Worm (Caenorhabditis elegans) whole organism, L4 larva: ENCODE measurements around the gene C15C7.4.

ENCODE experiments used
- D1046.2 ChIP-seq: fragments of 200-800 bp; sonication (Bioruptor generic); IDR thresholded peaks from 2 replicates; pipeline ENCODE4 v1.3.6; 2022; ENCODE audit warnings: missing genetic modification characterization, missing compliant biosample characterization
- F26F4.8 ChIP-seq: fragments of 200-800 bp; sonication (Bioruptor generic); conservative IDR thresholded peaks from 2 replicates; pipeline ENCODE4 v1.3.6; 2022; ENCODE audit warnings: missing genetic modification characterization, missing compliant biosample characterization
- F49E8.2 ChIP-seq: sonication (generic microtip); optimal IDR thresholded peaks from 2 replicates; lab custom pipeline; 2016; ENCODE audit warnings: missing compliant biosample characterization, mild to moderate bottlenecking, missing genetic modification characterization, borderline replicate concordance
- Y48G9A.11 ChIP-seq: fragments of 200-800 bp; sonication (Bioruptor generic); IDR thresholded peaks from 2 replicates; pipeline ENCODE4 v1.3.6; 2022; ENCODE audit warnings: missing genetic modification reagents, missing genetic modification characterization, missing compliant biosample characterization
- ZK546.5 ChIP-seq, 2 experiments: sonication (generic microtip); optimal IDR thresholded peaks; 2 replicates each; lab custom pipeline; 2017; ENCODE audit warnings: missing biosample characterization in 2 of 2, missing genetic modification characterization in 2 of 2
- aha-1 ChIP-seq: fragments of 150-350 bp; peaks from one replicate; lab custom pipeline; 2014; ENCODE audit warnings: missing biosample characterization, missing genetic modification characterization
- attf-4 ChIP-seq: sonication (generic microtip); optimal IDR thresholded peaks from 3 replicates; lab custom pipeline; 2017; ENCODE audit warnings: missing biosample characterization, missing genetic modification characterization
- ceh-20 ChIP-seq: fragments of 200-800 bp; sonication (Bioruptor generic); IDR thresholded peaks from 2 replicates; pipeline ENCODE4 v1.3.6; 2022; ENCODE audit warnings: missing genetic modification reagents, missing genetic modification characterization, missing compliant biosample characterization
- ces-1 ChIP-seq: fragments of 150-350 bp; sonication (generic microtip); optimal IDR thresholded peaks from 4 replicates; lab custom pipeline; 2014; ENCODE audit warnings: missing biosample characterization, missing genetic modification reagents, missing genetic modification characterization
- daf-12 ChIP-seq: fragments of 150-350 bp; optimal IDR thresholded peaks from 2 replicates; lab custom pipeline; 2014; ENCODE audit warnings: missing biosample characterization, missing genetic modification reagents, missing genetic modification characterization
- daf-16 ChIP-seq, 3 experiments: sonication (generic microtip); optimal IDR thresholded peaks; 2 replicates each; lab custom pipeline; 2016 to 2017; ENCODE audit warnings: missing genetic modification characterization in 3 of 3, missing genetic modification reagents in 3 of 3, mild to moderate bottlenecking in 2 of 3, missing compliant biosample characterization in 2 of 3, missing biosample characterization in 1 of 3, moderate library complexity in 1 of 3
- dmd-6 ChIP-seq: fragments of 200-800 bp; sonication (Bioruptor generic); IDR thresholded peaks from 2 replicates; pipeline ENCODE4 v1.3.6; 2022; ENCODE audit warnings: missing genetic modification reagents, missing genetic modification characterization, missing compliant biosample characterization
- dmd-8 ChIP-seq: fragments of 200-800 bp; sonication (Bioruptor generic); IDR thresholded peaks from 2 replicates; pipeline ENCODE4 v1.3.6; 2022; ENCODE audit warnings: missing genetic modification characterization, missing compliant biosample characterization
- dve-1 ChIP-seq: sonication (generic microtip); optimal IDR thresholded peaks from 2 replicates; lab custom pipeline; 2017; ENCODE audit warnings: antibody characterized with exemption, mild to moderate bottlenecking, missing genetic modification characterization, missing compliant biosample characterization; ENCODE audit not compliant: insufficient read depth
- gei-8 ChIP-seq: fragments of 200-800 bp; sonication (Bioruptor generic); optimal IDR thresholded peaks from 2 replicates; lab custom pipeline; 2018; ENCODE audit warnings: mild to moderate bottlenecking, missing genetic modification characterization, missing compliant biosample characterization
- hif-1 ChIP-seq, 2 experiments: sonication (generic microtip); optimal IDR thresholded peaks; 2 replicates each; lab custom pipeline; 2016 to 2017; ENCODE audit warnings: missing compliant biosample characterization in 2 of 2, missing genetic modification characterization in 2 of 2, missing genetic modification reagents in 2 of 2, missing genotype in 2 of 2, mild to moderate bottlenecking in 1 of 2
- hlh-11 ChIP-seq: fragments of 200-800 bp; sonication (Bioruptor generic); optimal IDR thresholded peaks from 2 replicates; lab custom pipeline; 2018; ENCODE audit warnings: mild to moderate bottlenecking, missing genetic modification characterization, missing compliant biosample characterization
- lim-7 ChIP-seq: fragments of 200-800 bp; sonication (Bioruptor generic); IDR thresholded peaks from 2 replicates; pipeline ENCODE4 v1.3.6; 2022; ENCODE audit warnings: missing genetic modification characterization, missing compliant biosample characterization
- lin-1 ChIP-seq: fragments of 200-800 bp; sonication (Bioruptor generic); IDR thresholded peaks from 2 replicates; pipeline ENCODE4 v1.3.6; 2022; ENCODE audit warnings: missing genetic modification reagents, missing genetic modification characterization, missing compliant biosample characterization
- lin-38 ChIP-seq: fragments of 200-800 bp; sonication (Bioruptor generic); IDR thresholded peaks from 2 replicates; pipeline ENCODE4 v1.3.6; 2022; ENCODE audit warnings: missing genetic modification reagents, missing genetic modification characterization, missing compliant biosample characterization
- lin-39 ChIP-seq: fragments of 150-350 bp; optimal IDR thresholded peaks from 2 replicates; lab custom pipeline; 2014; ENCODE audit warnings: missing biosample characterization, missing genetic modification reagents, missing genetic modification characterization
- mdl-1 ChIP-seq, 2 experiments: fragments of 150-350 bp in 1 of 2; sonication (generic microtip) in 1 of 2; optimal IDR thresholded peaks; 2 replicates each; lab custom pipeline; 2014 to 2017; ENCODE audit warnings: missing biosample characterization in 2 of 2, missing genetic modification characterization in 2 of 2
- mdt-29 ChIP-seq: fragments of 200-800 bp; sonication (Bioruptor generic); IDR thresholded peaks from 2 replicates; pipeline ENCODE4 v1.3.6; 2022; ENCODE audit warnings: missing genetic modification reagents, missing genetic modification characterization, missing compliant biosample characterization
- mxl-3 ChIP-seq: fragments of 200-800 bp; sonication (Bioruptor generic); optimal IDR thresholded peaks from 2 replicates; lab custom pipeline; 2018; ENCODE audit warnings: mild to moderate bottlenecking, missing genetic modification characterization, missing compliant biosample characterization
- nhr-102 ChIP-seq: sonication (generic microtip); optimal IDR thresholded peaks from 2 replicates; lab custom pipeline; 2016; ENCODE audit warnings: mild to moderate bottlenecking, missing genetic modification characterization, moderate library complexity, missing compliant biosample characterization
- nhr-11 ChIP-seq: fragments of 150-350 bp; optimal IDR thresholded peaks from 2 replicates; lab custom pipeline; 2014; ENCODE audit warnings: missing biosample characterization, missing genetic modification characterization
- nhr-237 ChIP-seq: sonication (generic microtip); optimal IDR thresholded peaks from 2 replicates; lab custom pipeline; 2017; ENCODE audit warnings: missing biosample characterization, missing genetic modification characterization
- nhr-41 ChIP-seq: fragments of 200-800 bp; sonication (Bioruptor generic); IDR thresholded peaks from 2 replicates; pipeline ENCODE4 v1.3.6; 2022; ENCODE audit warnings: missing genetic modification reagents, missing genetic modification characterization, missing compliant biosample characterization
- php-3 ChIP-seq: fragments of 200-800 bp; sonication (Bioruptor generic); IDR thresholded peaks from 2 replicates; pipeline ENCODE4 v1.3.6; 2022; ENCODE audit warnings: missing genetic modification reagents, missing genetic modification characterization, missing compliant biosample characterization
- sdz-12 ChIP-seq: fragments of 200-800 bp; sonication (Bioruptor generic); optimal IDR thresholded peaks from 2 replicates; lab custom pipeline; 2018; ENCODE audit warnings: mild to moderate bottlenecking, missing genetic modification characterization, missing compliant biosample characterization
- skn-1 ChIP-seq: fragments of 150-350 bp; optimal IDR thresholded peaks from 2 replicates; lab custom pipeline; 2014; ENCODE audit warnings: missing biosample characterization, missing genetic modification characterization
- tra-1 ChIP-seq: fragments of 200-800 bp; sonication (Bioruptor generic); IDR thresholded peaks from 2 replicates; pipeline ENCODE4 v1.3.6; 2022; ENCODE audit warnings: missing genetic modification reagents, missing genetic modification characterization, missing compliant biosample characterization
- unc-130 ChIP-seq: sonication (generic microtip); optimal IDR thresholded peaks from 2 replicates; lab custom pipeline; 2016; ENCODE audit warnings: missing genetic modification reagents, missing genetic modification characterization, missing compliant biosample characterization
- vab-7 ChIP-seq: fragments of 200-800 bp; sonication (Bioruptor generic); IDR thresholded peaks from 2 replicates; pipeline ENCODE4 v1.3.6; 2022; ENCODE audit warnings: missing genetic modification reagents, missing genetic modification characterization, missing compliant biosample characterization
- zfp-2 ChIP-seq: sonication (generic microtip); optimal IDR thresholded peaks from 2 replicates; lab custom pipeline; 2016; ENCODE audit warnings: mild to moderate bottlenecking, missing genetic modification characterization, missing compliant biosample characterization
- ztf-11 ChIP-seq: fragments of 150-350 bp; optimal IDR thresholded peaks from 2 replicates; lab custom pipeline; 2014; ENCODE audit warnings: missing biosample characterization, missing genetic modification characterization
- ztf-7 ChIP-seq: fragments of 150-350 bp; optimal IDR thresholded peaks from 2 replicates; lab custom pipeline; 2014; ENCODE audit warnings: missing biosample characterization, missing genetic modification characterization

The C15C7.4 gene

ce11 chrX:3127626-3128142 is 17.7 kb upstream of the C15C7.4 start (continued):
- TF ChIP-seq mdt-29 (GFP tag; lab: Robert Waterston, UW), result 0 out of 2 replicates have a peak, but pooled peaks have one; percentile 32
- TF ChIP-seq daf-16 (GFP tag; optimal IDR thresholded peaks at IDR 0.05; lab: Kevin White, UChicago), result peak; percentile 41 to 66
- peak; percentile 64 for TF ChIP-seq daf-16 (tag; optimal IDR thresholded peaks at IDR 0.05; lab: Kevin White, UChicago)
- peak; percentile 17; the same call in 1 of the 2 replicates for TF ChIP-seq php-3 (GFP tag; lab: Robert Waterston, UW)
- no peak for TF ChIP-seq unc-130 (GFP tag; lab: Kevin White, UChicago)
- peak; percentile 73 to 95 for TF ChIP-seq hif-1 (tag; optimal IDR thresholded peaks at IDR 0.05; lab: Kevin White, UChicago)
- TF ChIP-seq lin-39 (tag; lab: Kevin White, UChicago), result no peak
- peak; percentile 16 for TF ChIP-seq gei-8 (GFP tag; lab: Kevin White, UChicago)
- TF ChIP-seq mdl-1 (tag; optimal IDR thresholded peaks at IDR 0.05; lab: Kevin White, UChicago), result peak; percentile 85 to 90
- TF ChIP-seq ztf-11 (tag; lab: Kevin White, UChicago), result no peak
- TF ChIP-seq nhr-237 (tag; lab: Kevin White, UChicago), result no peak
- TF ChIP-seq ZK546.5 (tag; optimal IDR thresholded peaks at IDR 0.05; lab: Kevin White, UChicago), result peak in 1 of 2 experiments; percentile 50
- no peak for TF ChIP-seq D1046.2 (GFP tag; lab: Robert Waterston, UW)
- peak; percentile 98 for TF ChIP-seq hlh-11
- TF ChIP-seq attf-4 (tag; lab: Kevin White, UChicago), result peak; percentile 16
- TF ChIP-seq sdz-12 (GFP tag; lab: Kevin White, UChicago), result no peak
- no peak for TF ChIP-seq Y48G9A.11 (GFP tag; lab: Robert Waterston, UW)
- TF ChIP-seq zfp-2 (tag; lab: Kevin White, UChicago), result peak; percentile 46
- peak; percentile 64; the same call in 1 of the 2 replicates for TF ChIP-seq dmd-8 (GFP tag; lab: Robert Waterston, UW)
- no peak for TF ChIP-seq daf-12 (tag; lab: Kevin White, UChicago)
- no peak for TF ChIP-seq F26F4.8 (GFP tag; lab: Robert Waterston, UW)
- TF ChIP-seq F49E8.2 (tag; lab: Kevin White, UChicago), result no peak
- TF ChIP-seq lin-38 (GFP tag; lab: Robert Waterston, UW), result peak; percentile 69
- no peak for TF ChIP-seq skn-1 (tag; lab: Kevin White, UChicago)
- TF ChIP-seq lin-1 (GFP tag; lab: Robert Waterston, UW), result peak; percentile 25; the same call in 1 of the 2 replicates
- TF ChIP-seq ces-1 (GFP tag; lab: Kevin White, UChicago), result peak; percentile 21
- peak; percentile 91 for TF ChIP-seq nhr-11 (tag; lab: Kevin White, UChicago)
- peak; percentile 83 for TF ChIP-seq nhr-102
- 0 out of 2 replicates have a peak, but pooled peaks have one; percentile 39 for TF ChIP-seq lim-7 (GFP tag; lab: Robert Waterston, UW)

ce11 chrX:3135186-3135585 is 10.2 kb upstream of the C15C7.4 start, which contains the start of gene K10B3.1:
K10B3.1 (plus strand) TSS chrX:3135486.
- TF ChIP-seq ceh-20 (GFP tag; lab: Robert Waterston, UW) (no peak), mxl-3 (GFP tag; lab: Kevin White, UChicago) (no peak), hlh-11 (peak; percentile 17), F49E8.2 (tag; lab: Kevin White, UChicago) (no peak), nhr-102 (no peak), Y48G9A.11 (GFP tag; lab: Robert Waterston, UW) (no peak), vab-7 (GFP tag; lab: Robert Waterston, UW) (no peak)

DNA sequence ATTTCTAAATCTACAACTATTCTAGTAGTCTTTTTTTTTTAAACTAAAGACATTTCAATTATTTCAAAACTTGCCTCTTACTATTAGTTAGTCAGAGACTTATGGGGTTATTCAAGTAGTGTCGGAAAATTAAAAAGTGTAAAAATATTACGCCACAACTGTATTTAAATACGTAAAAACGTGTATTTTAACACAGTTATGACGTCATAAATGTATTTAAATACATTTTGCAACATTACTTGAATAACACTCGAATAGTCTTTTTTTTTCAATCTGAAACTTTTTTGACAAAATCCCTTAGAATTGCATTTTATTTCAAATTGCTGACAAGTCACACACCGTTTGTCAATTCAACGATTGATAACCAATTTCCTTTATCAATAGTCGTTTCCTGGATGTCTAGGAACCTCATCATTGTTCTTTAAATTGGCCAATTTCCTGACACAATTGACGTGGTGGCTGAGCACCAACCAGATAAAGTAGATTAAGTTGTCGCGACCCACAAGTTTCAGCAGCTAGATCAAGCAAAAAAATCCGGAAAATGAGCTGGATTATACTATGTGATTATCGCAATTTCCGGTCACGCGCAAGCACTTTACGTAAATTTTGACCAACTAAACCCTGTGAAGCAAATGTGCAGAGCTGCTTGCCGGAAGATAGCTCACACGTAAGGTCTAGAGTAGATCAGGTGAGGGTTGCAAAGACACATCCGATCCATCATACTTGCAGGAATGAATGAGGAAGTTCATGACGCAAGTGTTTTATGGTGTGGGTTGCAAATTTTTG is 5.7 kb upstream of the C15C7.4 start:
- TF ChIP-seq nhr-11 (tag; lab: Kevin White, UChicago), result no peak
- TF ChIP-seq mxl-3 (GFP tag; lab: Kevin White, UChicago), result peak; percentile 1

DNA sequence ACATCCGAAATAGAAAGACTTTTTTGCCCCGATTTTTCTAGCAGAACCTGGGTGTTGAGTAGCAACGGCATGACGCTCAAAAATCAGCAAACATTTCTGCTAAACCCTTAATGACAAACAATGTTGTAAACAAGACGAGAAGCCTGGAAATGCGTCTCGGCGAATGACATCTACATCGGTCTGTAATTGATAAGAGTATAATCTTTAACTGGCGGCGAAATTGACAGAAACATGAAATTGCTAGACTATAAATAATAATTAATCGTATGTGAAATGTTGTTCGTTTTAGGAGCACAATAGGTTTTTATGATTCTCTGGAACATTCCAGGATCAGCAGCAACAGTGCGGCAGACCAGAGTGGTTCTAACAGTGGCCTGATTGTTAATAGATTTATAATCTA is 3.7 kb upstream of the C15C7.4 start:
- TF ChIP-seq aha-1, result peak; percentile 46
- TF ChIP-seq hlh-11, result peak; percentile 45
- no peak for TF ChIP-seq daf-16 (GFP tag; optimal IDR thresholded peaks at IDR 0.05; lab: Kevin White, UChicago)
- TF ChIP-seq daf-16 (tag; optimal IDR thresholded peaks at IDR 0.05; lab: Kevin White, UChicago), result peak; percentile 98
- TF ChIP-seq dve-1 (tag; lab: Kevin White, UChicago), result peak; percentile 55
- no peak for TF ChIP-seq ztf-7 (tag; lab: Kevin White, UChicago)
- 0 out of 2 replicates have a peak, but pooled peaks have one; percentile 55 for TF ChIP-seq tra-1
- TF ChIP-seq dmd-6, result peak; percentile 31; the same call in 1 of the 2 replicates
- TF ChIP-seq nhr-41 (GFP tag; lab: Robert Waterston, UW), result no peak
